Worm (Caenorhabditis elegans) whole organism, L4/young adult: ENCODE data around the gene W01G7.4.

ENCODE experiments used
- W03F9.2 ChIP-seq: fragments of 150-350 bp; optimal IDR thresholded peaks from 2 replicates; lab custom pipeline; 2014; ENCODE audit warnings: missing biosample characterization, missing genetic modification characterization
- dao-5 ChIP-seq: sonication (generic microtip); optimal IDR thresholded peaks from 2 replicates; lab custom pipeline; 2016; ENCODE audit warnings: missing genotype, missing genetic modification characterization, moderate library complexity, missing compliant biosample characterization
- him-1 ChIP-seq: sonication (generic microtip); optimal IDR thresholded peaks from 2 replicates; lab custom pipeline; 2016; ENCODE audit warnings: missing genotype, missing genetic modification reagents, missing genetic modification characterization, missing compliant biosample characterization

- no peak for TF ChIP-seq him-1
- no peak for TF ChIP-seq dao-5 (tag; lab: Kevin White, UChicago)
- TF ChIP-seq W03F9.2, result no peak
Observed at ce11 chrII:14089796-14090372, 29.3 kb downstream of the W01G7.4 start.
